Fruit fly (Drosophila melanogaster) whole organism, prepupa: ENCODE results near the gene GluProRS.

Source experiments
- CG11902 ChIP-seq: fragments of 200-800 bp; sonication (Bioruptor generic); optimal IDR thresholded peaks from 3 replicates; lab custom pipeline; 2016; ENCODE audit warnings: missing biosample characterization, missing genetic modification characterization
- CG31627 ChIP-seq: fragments of 200-800 bp; sonication (Bioruptor generic); optimal IDR thresholded peaks from 3 replicates; lab custom pipeline; 2016; ENCODE audit warnings: missing biosample characterization, missing genetic modification characterization
- CG8119 ChIP-seq: fragments of 200-800 bp; sonication (Bioruptor generic); IDR thresholded peaks from 3 replicates; pipeline ENCODE4 v1.3.6; 2022; ENCODE audit warnings: missing biosample characterization, missing genetic modification characterization
- CG8632 ChIP-seq: fragments of 200-800 bp; sonication (Bioruptor generic); optimal IDR thresholded peaks from 3 replicates; lab custom pipeline; 2016; ENCODE audit warnings: missing biosample characterization, missing genetic modification characterization
- Ets96B ChIP-seq: fragments of 200-800 bp; optimal IDR thresholded peaks from 2 replicates; lab custom pipeline; 2019; ENCODE audit warnings: missing biosample characterization, mild to moderate bottlenecking, missing genetic modification characterization, moderate library complexity
- Lpt ChIP-seq: fragments of 200-800 bp; sonication (Bioruptor generic); optimal IDR thresholded peaks from 3 replicates; lab custom pipeline; 2016; ENCODE audit warnings: missing biosample characterization, missing genetic modification characterization
- OdsH ChIP-seq: fragments of 200-800 bp; sonication (Bioruptor generic); optimal IDR thresholded peaks from 3 replicates; lab custom pipeline; 2016; ENCODE audit warnings: missing biosample characterization, missing genetic modification characterization
- achi ChIP-seq: fragments of 200-800 bp; sonication (Bioruptor generic); optimal IDR thresholded peaks from 3 replicates; lab custom pipeline; 2016; ENCODE audit warnings: missing biosample characterization, missing genetic modification characterization
- acj6 ChIP-seq: fragments of 200-800 bp; sonication (Bioruptor generic); optimal IDR thresholded peaks from 3 replicates; lab custom pipeline; 2016; ENCODE audit warnings: missing biosample characterization, missing genetic modification characterization
- fd85E ChIP-seq: fragments of 200-800 bp; sonication (Bioruptor generic); optimal IDR thresholded peaks from 3 replicates; lab custom pipeline; 2016; ENCODE audit warnings: missing biosample characterization, missing genetic modification characterization
- lz ChIP-seq: fragments of 200-800 bp; sonication (Bioruptor generic); optimal IDR thresholded peaks from 3 replicates; lab custom pipeline; 2016; ENCODE audit warnings: missing biosample characterization, missing genetic modification characterization
- svp ChIP-seq: fragments of 200-800 bp; sonication (Bioruptor generic); peaks from one replicate; lab custom pipeline; 2016; ENCODE audit warnings: missing biosample characterization, missing genetic modification characterization
- topi ChIP-seq: fragments of 200-800 bp; sonication (Bioruptor generic); optimal IDR thresholded peaks from 3 replicates; lab custom pipeline; 2016; ENCODE audit warnings: missing biosample characterization, missing genetic modification characterization

- TF ChIP-seq Lpt (no peak), Ets96B (no peak), achi (GFP tag; lab: Kevin White, UChicago) (no peak), acj6 (GFP tag; lab: Kevin White, UChicago) (no peak), CG8632 (GFP tag; lab: Kevin White, UChicago) (no peak), svp (GFP tag; lab: Kevin White, UChicago) (no peak), fd85E (GFP tag; lab: Kevin White, UChicago) (no peak), topi (no peak), lz (no peak), CG8119 (no peak), OdsH (GFP tag; lab: Kevin White, UChicago) (no peak), CG11902 (GFP tag; lab: Kevin White, UChicago) (no peak), CG31627 (GFP tag; lab: Kevin White, UChicago) (no peak)
These were observed 29.1 kb downstream of the GluProRS start, which contains the start of the genes CG43998, CG43999 and CG31142 for dm6 chr3R:23928950-23929602.
